Worm (Caenorhabditis elegans) whole organism, L4/young adult: ENCODE data around the gene deg-1.

ENCODE experiments used
- W03F9.2 ChIP-seq: fragments of 150-350 bp; optimal IDR thresholded peaks from 2 replicates; lab custom pipeline; 2014; ENCODE audit warnings: missing biosample characterization, missing genetic modification characterization
- dao-5 ChIP-seq: sonication (generic microtip); optimal IDR thresholded peaks from 2 replicates; lab custom pipeline; 2016; ENCODE audit warnings: missing genotype, missing genetic modification characterization, moderate library complexity, missing compliant biosample characterization
- him-1 ChIP-seq: sonication (generic microtip); optimal IDR thresholded peaks from 2 replicates; lab custom pipeline; 2016; ENCODE audit warnings: missing genotype, missing genetic modification reagents, missing genetic modification characterization, missing compliant biosample characterization

The deg-1 gene

ce11 chrX:7752770-7753169 is at the start of gene deg-1:
TSS of gene deg-1 (plus strand) at chrX:7753070.
- no peak for TF ChIP-seq dao-5 (tag; lab: Kevin White, UChicago)
- no peak for TF ChIP-seq W03F9.2 (tag; lab: Kevin White, UChicago)
- TF ChIP-seq him-1 (tag; lab: Kevin White, UChicago): no peak

- TF ChIP-seq him-1 (tag; lab: Kevin White, UChicago): no peak
- TF ChIP-seq W03F9.2 (tag; lab: Kevin White, UChicago): no peak
- TF ChIP-seq dao-5 (tag; lab: Kevin White, UChicago): no peak
Measured at ce11 chrX:7703863-7704262, 49.0 kb upstream of the deg-1 start.

ce11 chrX:7707031-7707430 is 45.8 kb upstream of the deg-1 start, which contains the start of gene kvs-1:
TSS of gene kvs-1 (minus strand) at chrX:7707131.
- no peak for TF ChIP-seq W03F9.2 (tag; lab: Kevin White, UChicago)
- no peak for TF ChIP-seq him-1 (tag; lab: Kevin White, UChicago)

- TF ChIP-seq W03F9.2 (tag; lab: Kevin White, UChicago) (no peak), dao-5 (tag; lab: Kevin White, UChicago) (no peak), him-1 (tag; lab: Kevin White, UChicago) (no peak)
Measured at ce11 chrX:7710187-7710586, 42.7 kb upstream of the deg-1 start.

- TF ChIP-seq dao-5 (tag; lab: Kevin White, UChicago): no peak
- no peak for TF ChIP-seq him-1 (tag; lab: Kevin White, UChicago)
- no peak for TF ChIP-seq W03F9.2 (tag; lab: Kevin White, UChicago)
Measured at ce11 chrX:7710643-7711042, 42.2 kb upstream of the deg-1 start, which contains the start of gene K09F5.4. TSS of gene K09F5.4 (minus strand) at chrX:7710743.

DNA sequence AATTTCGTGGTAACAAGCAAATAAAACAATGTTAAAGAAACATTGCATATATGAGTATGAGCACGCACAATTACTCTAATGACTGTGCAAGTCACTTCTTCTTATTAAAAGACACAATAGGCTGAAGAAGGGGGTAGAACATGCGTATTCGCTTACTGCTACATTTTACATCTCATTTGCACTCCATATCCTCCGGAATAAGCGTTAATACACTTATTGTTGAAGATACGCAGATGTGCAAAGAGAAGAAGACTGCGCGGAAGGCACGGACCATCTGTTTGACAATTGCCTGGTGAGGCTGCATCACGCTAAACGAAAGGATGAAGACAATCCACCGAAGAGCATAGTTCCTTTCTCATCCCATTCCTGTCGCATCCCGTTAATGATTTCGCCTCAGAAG is 40.0 kb upstream of the deg-1 start:
- TF ChIP-seq him-1 (tag; lab: Kevin White, UChicago) (no peak), dao-5 (tag; lab: Kevin White, UChicago) (no peak), W03F9.2 (tag; lab: Kevin White, UChicago) (no peak)

DNA sequence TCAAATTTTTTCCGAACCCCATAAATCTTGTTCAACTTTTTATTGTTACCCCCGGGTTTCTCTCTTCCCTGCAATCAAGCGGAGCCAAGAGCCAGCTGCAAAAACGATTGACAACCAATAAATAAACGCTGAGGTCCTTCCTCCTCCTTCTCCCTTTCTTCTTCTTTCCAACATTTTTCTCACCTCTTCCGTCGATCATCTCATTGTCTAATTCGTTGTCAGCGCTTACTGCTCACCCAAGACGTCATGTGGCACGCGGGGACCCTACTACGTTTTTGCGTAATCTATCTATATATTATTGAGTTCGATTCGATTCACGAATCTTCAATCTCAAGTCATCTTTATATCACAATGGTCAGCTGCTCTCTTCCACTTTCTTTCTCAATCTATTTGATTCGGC is 37.4 kb upstream of the deg-1 start:
- TF ChIP-seq him-1 (tag; lab: Kevin White, UChicago): no peak
- TF ChIP-seq W03F9.2 (tag; lab: Kevin White, UChicago): no peak
- no peak for TF ChIP-seq dao-5 (tag; lab: Kevin White, UChicago)

DNA sequence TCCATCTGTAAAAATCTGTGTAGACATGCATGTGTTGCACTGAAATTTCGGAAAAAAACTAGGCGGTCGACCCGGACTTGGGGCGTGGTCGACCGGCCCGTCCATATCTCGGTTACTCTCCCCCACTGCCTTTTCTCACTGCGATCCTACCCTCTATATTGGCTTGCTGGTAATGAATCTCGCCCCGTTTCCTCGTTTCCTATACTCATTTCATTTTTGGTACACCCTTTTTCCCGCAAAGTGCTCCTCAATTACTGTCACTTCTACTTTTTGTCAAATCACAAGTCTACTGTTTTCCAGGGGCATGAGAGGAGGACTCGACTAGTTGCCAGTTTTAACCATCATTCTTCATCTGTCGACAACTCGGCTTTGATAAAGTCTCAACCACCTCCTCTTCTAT is 33.9 kb upstream of the deg-1 start, which contains the start of gene K09F5.6:
Gene K09F5.6, plus strand, starts transcription at position 301 of the 400 bp plus-strand sequence.
- TF ChIP-seq him-1 (tag; lab: Kevin White, UChicago) (no peak), dao-5 (tag; lab: Kevin White, UChicago) (no peak), W03F9.2 (tag; lab: Kevin White, UChicago) (no peak)

ce11 chrX:7720565-7720964 is 32.3 kb upstream of the deg-1 start:
- TF ChIP-seq W03F9.2 (tag; lab: Kevin White, UChicago): no peak
- no peak for TF ChIP-seq dao-5 (tag; lab: Kevin White, UChicago)
- TF ChIP-seq him-1 (tag; lab: Kevin White, UChicago): no peak

DNA sequence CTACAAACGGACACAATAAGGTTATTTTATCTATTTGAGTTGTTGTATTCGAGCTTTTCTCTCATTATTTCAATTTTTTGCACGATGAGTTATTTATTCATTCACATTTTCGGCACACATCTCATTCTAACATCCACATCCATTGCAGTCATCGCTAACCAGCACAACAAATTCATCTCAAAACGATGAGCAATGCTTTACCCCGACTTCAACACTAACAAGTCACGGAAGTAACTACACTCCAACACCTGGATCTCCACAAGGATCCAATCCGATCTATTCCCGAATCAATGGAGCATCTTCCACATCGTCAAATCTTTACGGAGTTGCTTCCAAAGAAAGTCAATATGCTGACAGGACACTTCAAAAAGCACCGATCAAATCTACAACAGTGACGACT is 28.8 kb upstream of the deg-1 start:
- TF ChIP-seq dao-5 (tag; lab: Kevin White, UChicago): no peak
- no peak for TF ChIP-seq him-1 (tag; lab: Kevin White, UChicago)
- TF ChIP-seq W03F9.2 (tag; lab: Kevin White, UChicago): no peak

- TF ChIP-seq dao-5 (tag; lab: Kevin White, UChicago) (peak; percentile 13), W03F9.2 (tag; lab: Kevin White, UChicago) (no peak)
Measured at ce11 chrX:7725615-7726014, 27.3 kb upstream of the deg-1 start, which contains the start of gene spp-14. TSS of gene spp-14 (plus strand) at chrX:7725979.

- TF ChIP-seq him-1 (tag; lab: Kevin White, UChicago): no peak
- TF ChIP-seq W03F9.2 (tag; lab: Kevin White, UChicago): no peak
- TF ChIP-seq dao-5 (tag; lab: Kevin White, UChicago): no peak
Measured at ce11 chrX:7726351-7726750, 26.5 kb upstream of the deg-1 start.

ce11 chrX:7727601-7728000 is 25.3 kb upstream of the deg-1 start, which contains the start of gene vit-1:
TSS of gene vit-1 (plus strand) at chrX:7727889.
- TF ChIP-seq dao-5 (tag; lab: Kevin White, UChicago) (no peak), W03F9.2 (tag; lab: Kevin White, UChicago) (no peak), him-1 (tag; lab: Kevin White, UChicago) (no peak)

ce11 chrX:7733571-7733970 is 19.3 kb upstream of the deg-1 start:
- no peak for TF ChIP-seq W03F9.2 (tag; lab: Kevin White, UChicago)
- no peak for TF ChIP-seq dao-5 (tag; lab: Kevin White, UChicago)
- no peak for TF ChIP-seq him-1 (tag; lab: Kevin White, UChicago)
